Fruit fly (Drosophila melanogaster) whole organism, embryonic: ENCODE results near the gene CG4313.

Source experiments
- ATbp ChIP-seq: fragments of 200-800 bp; sonication (Bioruptor generic); optimal IDR thresholded peaks from 2 replicates; lab custom pipeline; 2017; ENCODE audit warnings: missing biosample characterization, mild to moderate bottlenecking, missing genetic modification characterization, missing genetic modification reagents
- B-H1 ChIP-seq: fragments of 200-800 bp; sonication (Bioruptor generic); IDR thresholded peaks from 3 replicates; pipeline ENCODE4 v1.3.6; 2022; ENCODE audit warnings: missing biosample characterization, missing genetic modification characterization
- BtbVII ChIP-seq: fragments of 200-800 bp; sonication (Bioruptor generic); optimal IDR thresholded peaks from 3 replicates; lab custom pipeline; 2017; ENCODE audit warnings: missing biosample characterization, mild to moderate bottlenecking, missing genetic modification characterization
- CG10267 ChIP-seq: fragments of 200-800 bp; sonication (Bioruptor generic); optimal IDR thresholded peaks from 2 replicates; lab custom pipeline; 2018; ENCODE audit warnings: missing biosample characterization, mild to moderate bottlenecking, missing genetic modification characterization, moderate library complexity
- CG10321 ChIP-seq: fragments of 200-800 bp; sonication (Bioruptor generic); IDR thresholded peaks from 2 replicates; pipeline ENCODE4 v1.3.6; 2022; ENCODE audit warnings: missing biosample characterization, missing genetic modification characterization
- CG12071 ChIP-seq: fragments of 200-800 bp; sonication (Bioruptor generic); optimal IDR thresholded peaks from 3 replicates; lab custom pipeline; 2018; ENCODE audit warnings: missing biosample characterization, mild to moderate bottlenecking, missing genetic modification characterization
- CG12942 ChIP-seq: fragments of 200-800 bp; sonication (Bioruptor generic); optimal IDR thresholded peaks from 3 replicates; lab custom pipeline; 2016; ENCODE audit warnings: missing biosample characterization, missing genetic modification characterization
- CG17328 ChIP-seq: fragments of 200-800 bp; sonication (Bioruptor generic); IDR thresholded peaks from 2 replicates; pipeline ENCODE4 v1.3.6; 2022; ENCODE audit warnings: missing biosample characterization, missing genetic modification characterization
- CG30020 ChIP-seq: fragments of 200-800 bp; optimal IDR thresholded peaks from 2 replicates; lab custom pipeline; 2019; ENCODE audit warnings: missing biosample characterization, mild to moderate bottlenecking, missing genetic modification characterization, moderate library complexity
- CG30403 ChIP-seq: fragments of 200-800 bp; sonication (Bioruptor generic); optimal IDR thresholded peaks from 3 replicates; lab custom pipeline; 2016; ENCODE audit warnings: missing biosample characterization, missing genetic modification characterization
- CG42726 ChIP-seq: fragments of 200-800 bp; sonication (Bioruptor generic); IDR thresholded peaks from 2 replicates; pipeline ENCODE4 v1.3.6; 2022; ENCODE audit warnings: missing biosample characterization, missing genetic modification characterization; ENCODE audit not compliant: partially characterized antibody
- CG4328 ChIP-seq: fragments of 200-800 bp; sonication (Bioruptor generic); optimal IDR thresholded peaks from 3 replicates; lab custom pipeline; 2017; ENCODE audit warnings: missing biosample characterization, missing genetic modification reagents, missing genetic modification characterization
- CG4730 ChIP-seq: fragments of 200-800 bp; sonication (Bioruptor generic); IDR thresholded peaks from 2 replicates; pipeline ENCODE4 v1.3.6; 2022; ENCODE audit warnings: missing biosample characterization, missing genetic modification characterization
- CG6654 ChIP-seq: fragments of 200-800 bp; sonication (Bioruptor generic); optimal IDR thresholded peaks from 2 replicates; lab custom pipeline; 2017; ENCODE audit warnings: missing biosample characterization, mild to moderate bottlenecking, missing genetic modification characterization
- CG6791 ChIP-seq: fragments of 200-800 bp; sonication (Bioruptor generic); IDR thresholded peaks from 3 replicates; pipeline ENCODE4 v1.3.6; 2022; ENCODE audit warnings: missing biosample characterization, missing genetic modification characterization; ENCODE audit not compliant: partially characterized antibody
- CG7372 ChIP-seq: fragments of 200-800 bp; sonication (Bioruptor generic); IDR thresholded peaks from 2 replicates; pipeline ENCODE4 v1.3.6; 2022; ENCODE audit warnings: missing biosample characterization, missing genetic modification characterization
- CG8089 ChIP-seq: fragments of 200-800 bp; sonication (Bioruptor generic); optimal IDR thresholded peaks from 3 replicates; lab custom pipeline; 2016; ENCODE audit warnings: missing biosample characterization, missing genetic modification characterization
- CG8388 ChIP-seq: fragments of 200-800 bp; sonication (Bioruptor generic); optimal IDR thresholded peaks from 2 replicates; lab custom pipeline; 2019; ENCODE audit warnings: missing biosample characterization, mild to moderate bottlenecking, missing genetic modification characterization, moderate library complexity
- Dp ChIP-seq: fragments of 200-800 bp; sonication (Bioruptor generic); optimal IDR thresholded peaks from 2 replicates; lab custom pipeline; 2018; ENCODE audit warnings: missing biosample characterization, mild to moderate bottlenecking, missing genetic modification characterization, moderate library complexity
- Med ChIP-seq: fragments of 200-800 bp; sonication (Bioruptor generic); peaks from one replicate; lab custom pipeline; 2016; ENCODE audit warnings: missing biosample characterization, missing genetic modification characterization, mild to moderate bottlenecking, inconsistent platforms, moderate library complexity
- Opbp ChIP-seq: fragments of 200-800 bp; sonication (Bioruptor generic); IDR thresholded peaks from 3 replicates; pipeline ENCODE4 v1.3.6; 2022; ENCODE audit warnings: missing biosample characterization, missing genetic modification characterization; ENCODE audit not compliant: partially characterized antibody
- Six4 ChIP-seq: fragments of 200-800 bp; sonication (Bioruptor generic); optimal IDR thresholded peaks from 2 replicates; lab custom pipeline; 2016; ENCODE audit warnings: missing biosample characterization, missing genetic modification characterization
- Sry-δ ChIP-seq: fragments of 200-800 bp; sonication (Bioruptor generic); optimal IDR thresholded peaks from 2 replicates; lab custom pipeline; 2016; ENCODE audit warnings: missing biosample characterization, missing genetic modification characterization
- Xbp1 ChIP-seq: fragments of 200-800 bp; sonication (Bioruptor generic); optimal IDR thresholded peaks from 3 replicates; lab custom pipeline; 2016; ENCODE audit warnings: missing biosample characterization, mild to moderate bottlenecking, missing genetic modification characterization
- Xrp1 ChIP-seq: fragments of 200-800 bp; sonication (Bioruptor generic); IDR thresholded peaks from 2 replicates; pipeline ENCODE4 v1.3.6; 2022; ENCODE audit warnings: missing biosample characterization, missing genetic modification characterization
- amos ChIP-seq: fragments of 200-800 bp; sonication (Bioruptor generic); IDR thresholded peaks from 2 replicates; pipeline ENCODE4 v1.3.6; 2022; ENCODE audit warnings: missing biosample characterization, missing genetic modification characterization; ENCODE audit not compliant: partially characterized antibody
- bbx ChIP-seq: fragments of 200-800 bp; sonication (Bioruptor generic); IDR thresholded peaks from 2 replicates; pipeline ENCODE4 v1.3.6; 2022; ENCODE audit warnings: missing biosample characterization, missing genetic modification characterization; ENCODE audit not compliant: partially characterized antibody
- bsh ChIP-seq, 2 experiments: fragments of 200-800 bp; sonication (Bioruptor generic); optimal IDR thresholded peaks; 2 replicates each; lab custom pipeline; 2017 to 2018; ENCODE audit warnings: mild to moderate bottlenecking in 2 of 2, missing biosample characterization in 2 of 2, missing genetic modification characterization in 2 of 2, moderate library complexity in 1 of 2
- btn ChIP-seq: fragments of 200-800 bp; sonication (Bioruptor generic); optimal IDR thresholded peaks from 2 replicates; lab custom pipeline; 2016; ENCODE audit warnings: missing biosample characterization, missing genetic modification characterization
- chif ChIP-seq, 2 experiments: fragments of 200-800 bp; sonication (Bioruptor generic); optimal IDR thresholded peaks; 3 replicates each; lab custom pipeline; 2016; ENCODE audit warnings: missing biosample characterization in 2 of 2, missing genetic modification characterization in 2 of 2
- crc ChIP-seq: fragments of 200-800 bp; sonication (Bioruptor generic); optimal IDR thresholded peaks from 2 replicates; lab custom pipeline; 2016; ENCODE audit warnings: missing biosample characterization, missing genetic modification characterization
- disco-r ChIP-seq: fragments of 200-800 bp; sonication (Bioruptor generic); optimal IDR thresholded peaks from 2 replicates; lab custom pipeline; 2016; ENCODE audit warnings: missing biosample characterization, missing genetic modification characterization
- dysf ChIP-seq: fragments of 200-800 bp; sonication (Bioruptor generic); IDR thresholded peaks from 3 replicates; pipeline ENCODE4 v1.3.6; 2022; ENCODE audit warnings: missing biosample characterization, missing genetic modification characterization
- eyg ChIP-seq: fragments of 200-800 bp; sonication (Bioruptor generic); optimal IDR thresholded peaks from 3 replicates; lab custom pipeline; 2016; ENCODE audit warnings: missing biosample characterization, missing genetic modification characterization
- grau ChIP-seq: fragments of 200-800 bp; optimal IDR thresholded peaks from 3 replicates; lab custom pipeline; 2019; ENCODE audit warnings: missing biosample characterization, mild to moderate bottlenecking, missing genetic modification characterization, moderate library complexity
- hth ChIP-seq: fragments of >200 bp; optimal IDR thresholded peaks from 2 replicates; lab custom pipeline; 2017; ENCODE audit warnings: inconsistent platforms
- jigr1 ChIP-seq: fragments of 200-800 bp; sonication (Bioruptor generic); IDR thresholded peaks from 3 replicates; pipeline ENCODE4 v1.3.6; 2022; ENCODE audit warnings: missing biosample characterization, missing genetic modification characterization
- kah ChIP-seq: fragments of 200-800 bp; sonication (Bioruptor generic); optimal IDR thresholded peaks from 2 replicates; lab custom pipeline; 2018; ENCODE audit warnings: missing biosample characterization, mild to moderate bottlenecking, missing genetic modification characterization
- nerfin-1 ChIP-seq: fragments of 200-800 bp; sonication (Bioruptor generic); optimal IDR thresholded peaks from 3 replicates; lab custom pipeline; 2019; ENCODE audit warnings: missing biosample characterization, mild to moderate bottlenecking, missing genetic modification characterization, moderate library complexity
- pan ChIP-seq, 4 experiments: fragments of >200 bp in 3 of 4; fragments of 200-800 bp in 1 of 4; sonication (Bioruptor generic) in 1 of 4; optimal IDR thresholded peaks in 3 of 4; IDR thresholded peaks in 1 of 4; 2 replicates each; pipeline versions ENCODE4 v1.3.6 to Lab custom; 2017 to 2022; ENCODE audit warnings: missing biosample characterization in 2 of 4, missing genetic modification characterization in 2 of 4, mixed read lengths in 1 of 4
- pb ChIP-seq: fragments of 200-800 bp; sonication (Bioruptor generic); optimal IDR thresholded peaks from 3 replicates; lab custom pipeline; 2016; ENCODE audit warnings: missing biosample characterization, missing genetic modification characterization
- pfk ChIP-seq: fragments of 200-800 bp; sonication (Bioruptor generic); optimal IDR thresholded peaks from 2 replicates; lab custom pipeline; 2018; ENCODE audit warnings: missing biosample characterization, mild to moderate bottlenecking, missing genetic modification characterization, moderate library complexity
- pita ChIP-seq: fragments of 200-800 bp; sonication (Bioruptor generic); optimal IDR thresholded peaks from 2 replicates; lab custom pipeline; 2017; ENCODE audit warnings: missing biosample characterization, mild to moderate bottlenecking, missing genetic modification characterization
- pum ChIP-seq: fragments of 200-800 bp; sonication (Bioruptor generic); optimal IDR thresholded peaks from 2 replicates; lab custom pipeline; 2016; ENCODE audit warnings: missing biosample characterization, missing genetic modification characterization
- rib ChIP-seq: fragments of 200-800 bp; sonication (Bioruptor generic); IDR thresholded peaks from 2 replicates; pipeline ENCODE4 v1.3.6; 2022; ENCODE audit warnings: missing biosample characterization, missing genetic modification characterization
- row ChIP-seq: fragments of 200-800 bp; sonication (Bioruptor generic); IDR thresholded peaks from 3 replicates; pipeline ENCODE4 v1.3.6; 2022; ENCODE audit warnings: missing biosample characterization, missing genetic modification characterization
- slbo ChIP-seq: fragments of 200-800 bp; sonication (Bioruptor generic); IDR thresholded peaks from 2 replicates; pipeline ENCODE4 v1.3.6; 2022; ENCODE audit warnings: missing biosample characterization, missing genetic modification characterization
- twi ChIP-seq: fragments of 200-800 bp; optimal IDR thresholded peaks from 2 replicates; lab custom pipeline; 2019; ENCODE audit warnings: missing biosample characterization, mild to moderate bottlenecking, missing genetic modification characterization, moderate library complexity
- unpg ChIP-seq: fragments of 200-800 bp; sonication (Bioruptor generic); optimal IDR thresholded peaks from 3 replicates; lab custom pipeline; 2018; ENCODE audit warnings: missing biosample characterization, mild to moderate bottlenecking, missing genetic modification characterization, moderate library complexity

The CG4313 gene

DNA sequence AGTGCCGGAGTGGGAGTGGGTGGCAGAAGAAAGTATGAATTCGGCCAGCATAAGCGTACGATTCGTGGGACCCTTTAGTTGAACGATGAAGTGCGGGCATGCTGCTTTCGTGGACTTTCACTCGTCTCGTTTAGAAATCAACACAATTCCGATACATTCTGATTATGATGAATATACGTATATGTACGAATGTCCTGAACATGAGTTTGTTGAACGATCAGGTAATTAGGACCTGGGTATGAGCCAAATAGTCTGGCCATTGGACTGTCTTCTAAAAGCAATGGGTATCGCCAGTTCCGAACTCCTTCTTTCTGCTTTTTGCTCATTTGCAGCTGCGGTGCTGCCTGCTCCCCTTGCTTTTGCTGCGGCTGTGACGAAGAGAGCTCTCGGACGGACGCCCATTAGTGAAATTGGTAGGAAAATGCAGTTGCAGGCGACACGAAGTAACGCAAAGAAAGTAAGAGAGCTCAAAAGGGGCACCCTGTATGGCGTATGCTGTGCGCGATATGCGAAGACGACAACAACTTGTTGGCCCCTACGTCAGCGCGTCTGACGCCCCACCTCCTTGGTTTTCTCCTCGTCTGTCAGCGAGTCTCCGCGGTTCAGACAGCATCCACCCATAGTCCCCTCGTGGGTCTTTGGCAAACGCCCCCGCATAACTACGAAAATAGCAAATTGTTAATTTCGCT, 4.7 kb upstream of the CG4313 start (continued):
- no peak for TF ChIP-seq pfk (GFP tag; lab: Kevin White, UChicago)
- peak; percentile 11 for TF ChIP-seq pum (GFP tag; lab: Kevin White, UChicago)
- TF ChIP-seq pan (optimal IDR thresholded peaks at IDR 0.05; lab: Kevin White, UChicago) = peak in 1 of 2 experiments; percentile 14
- no peak for TF ChIP-seq pan (GFP tag; optimal IDR thresholded peaks at IDR 0.05 in 1 of 2, IDR thresholded peaks at IDR 0.05 in 1 of 2)
- TF ChIP-seq pita (GFP tag; lab: Kevin White, UChicago) = no peak
- TF ChIP-seq Xrp1 (GFP tag; lab: Robert Waterston, UW) = peak; percentile 38; the same call in 1 of the 2 replicates
- peak; percentile 62 for TF ChIP-seq kah (GFP tag; lab: Kevin White, UChicago)
- TF ChIP-seq disco-r (GFP tag; lab: Kevin White, UChicago) = no peak
- TF ChIP-seq CG6791 = no peak
- TF ChIP-seq row (GFP tag; lab: Robert Waterston, UW) = peak; percentile 92
- no peak for TF ChIP-seq CG6654 (GFP tag; lab: Kevin White, UChicago)
- no peak for TF ChIP-seq CG42726 (GFP tag; lab: Robert Waterston, UW)
- TF ChIP-seq CG17328 = no peak
- no peak for TF ChIP-seq unpg (GFP tag; lab: Kevin White, UChicago)
- TF ChIP-seq CG4328 (GFP tag; lab: Kevin White, UChicago) = no peak
- no peak for TF ChIP-seq CG8089 (GFP tag; lab: Kevin White, UChicago)
- peak; percentile 77 for TF ChIP-seq Med (GFP tag; lab: Kevin White, UChicago)
- TF ChIP-seq amos (GFP tag; lab: Robert Waterston, UW) = no peak
- peak; percentile 44 for TF ChIP-seq pb (GFP tag; lab: Kevin White, UChicago)
- no peak for TF ChIP-seq CG30020 (tag; lab: Kevin White, UChicago)
- TF ChIP-seq B-H1 = no peak
- TF ChIP-seq grau (tag; lab: Kevin White, UChicago) = peak; percentile 2
- no peak for TF ChIP-seq BtbVII (GFP tag; lab: Kevin White, UChicago)
- no peak for TF ChIP-seq CG10321 (GFP tag; lab: Robert Waterston, UW)
- no peak for TF ChIP-seq twi (tag; lab: Kevin White, UChicago)
- TF ChIP-seq CG8388 (GFP tag; lab: Kevin White, UChicago) = peak; percentile 14
- no peak for TF ChIP-seq hth (lab: Kevin White, UChicago)
- TF ChIP-seq Opbp (GFP tag; lab: Robert Waterston, UW) = no peak
- TF ChIP-seq CG7372 = no peak
- TF ChIP-seq CG12071 = no peak
- peak; percentile 19 for TF ChIP-seq ATbp (GFP tag; lab: Kevin White, UChicago)
- TF ChIP-seq Xbp1 (GFP tag; lab: Kevin White, UChicago) = no peak
- peak; percentile 36 for TF ChIP-seq eyg (GFP tag; lab: Kevin White, UChicago)
- TF ChIP-seq rib (GFP tag; lab: Robert Waterston, UW) = 0 out of 2 replicates have a peak, but pooled peaks have one; percentile 53
- peak; percentile 14 for TF ChIP-seq CG12942 (GFP tag; lab: Kevin White, UChicago)
- no peak for TF ChIP-seq nerfin-1 (tag; lab: Kevin White, UChicago)
- TF ChIP-seq chif (GFP tag; optimal IDR thresholded peaks at IDR 0.05; lab: Kevin White, UChicago) = peak in 1 of 2 experiments; percentile 25
- no peak for TF ChIP-seq btn
- TF ChIP-seq Dp (GFP tag; lab: Kevin White, UChicago) = no peak
- no peak for TF ChIP-seq Sry-δ
- no peak for TF ChIP-seq slbo (GFP tag; lab: Robert Waterston, UW)
- TF ChIP-seq bsh (GFP tag; optimal IDR thresholded peaks at IDR 0.05; lab: Kevin White, UChicago) = peak in 1 of 2 experiments; percentile 13
- no peak for TF ChIP-seq crc (GFP tag; lab: Kevin White, UChicago)
- peak; percentile 34 for TF ChIP-seq CG30403 (GFP tag; lab: Kevin White, UChicago)
- peak; percentile 16 for TF ChIP-seq Six4
- no peak for TF ChIP-seq CG10267 (tag; lab: Kevin White, UChicago)
- no peak for TF ChIP-seq jigr1 (GFP tag; lab: Robert Waterston, UW)
- TF ChIP-seq CG4730 = no peak
- no peak for TF ChIP-seq bbx
- 0 out of 3 replicates have a peak, but pooled peaks have one; percentile 35 for TF ChIP-seq dysf (GFP tag; lab: Robert Waterston, UW)
